Worm (Caenorhabditis elegans) whole organism, L3 larva: ENCODE results near the gene R13D11.10.
"Not testable (repeated sequence)": the region's sequence is repeated elsewhere in the genome, so short reads cannot be mapped to it uniquely, and the experiment has no call there.

Experiments used
- R02D3.7 ChIP-seq: fragments of 150-350 bp; optimal IDR thresholded peaks from 2 replicates; lab custom pipeline; 2014; ENCODE audit warnings: missing biosample characterization, missing genetic modification characterization
- elt-1 ChIP-seq: fragments of 150-350 bp; optimal IDR thresholded peaks from 2 replicates; lab custom pipeline; 2014; ENCODE audit warnings: missing biosample characterization, missing genetic modification characterization
- nhr-12 ChIP-seq: fragments of 150-350 bp; optimal IDR thresholded peaks from 2 replicates; lab custom pipeline; 2014; ENCODE audit warnings: missing biosample characterization, missing genetic modification characterization
- nhr-23 ChIP-seq: fragments of 150-350 bp; optimal IDR thresholded peaks from 2 replicates; lab custom pipeline; 2014; ENCODE audit warnings: missing biosample characterization, missing genetic modification reagents, missing genetic modification characterization
- pha-4 ChIP-seq: fragments of 150-350 bp; optimal IDR thresholded peaks from 2 replicates; lab custom pipeline; 2014; ENCODE audit warnings: missing biosample characterization, missing genetic modification reagents, missing genetic modification characterization
- snpc-4 ChIP-seq: fragments of 150-350 bp; optimal IDR thresholded peaks from 2 replicates; lab custom pipeline; 2014; ENCODE audit warnings: missing biosample characterization, missing genetic modification characterization

- TF ChIP-seq elt-1, nhr-23, snpc-4, pha-4, R02D3.7, nhr-12 (tag; lab: Kevin White, UChicago): not testable (repeated sequence)
These were observed 7.6 kb upstream of the R13D11.10 start, which contains the start of gene srx-32 for ce11 chrV:820629-821028.
